Worm (Caenorhabditis elegans) whole organism, L1 larva: ENCODE data around the gene pak-1.

ENCODE experiments used
- blmp-1 ChIP-seq: fragments of 150-350 bp; optimal IDR thresholded peaks from 2 replicates; lab custom pipeline; 2014; ENCODE audit warnings: missing biosample characterization, missing genetic modification characterization
- ceh-82 ChIP-seq, 3 experiments: fragments of 150-350 bp in 1 of 3; sonication (generic microtip) in 2 of 3; optimal IDR thresholded peaks; 2 replicates each; lab custom pipeline; 2014 to 2017; ENCODE audit warnings: missing biosample characterization in 3 of 3, missing genetic modification characterization in 3 of 3
- mdl-1 ChIP-seq, 2 experiments: fragments of 150-350 bp; optimal IDR thresholded peaks; 2 replicates each; lab custom pipeline; 2014 to 2017; ENCODE audit warnings: missing biosample characterization in 2 of 2, missing genetic modification characterization in 2 of 2, inconsistent platforms in 1 of 2
- pqm-1 ChIP-seq: sonication (generic microtip); optimal IDR thresholded peaks from 3 replicates; lab custom pipeline; 2017; ENCODE audit warnings: missing biosample characterization, missing genetic modification characterization
- skn-1 ChIP-seq: fragments of 150-350 bp; optimal IDR thresholded peaks from 2 replicates; lab custom pipeline; 2014; ENCODE audit warnings: missing biosample characterization, missing genetic modification characterization

- TF ChIP-seq mdl-1 (tag; optimal IDR thresholded peaks at IDR 0.05; lab: Kevin White, UChicago): no peak
- no peak for TF ChIP-seq pqm-1 (tag; lab: Kevin White, UChicago)
- TF ChIP-seq blmp-1 (tag; lab: Kevin White, UChicago): no peak
- TF ChIP-seq ceh-82 (tag; optimal IDR thresholded peaks at IDR 0.05; lab: Kevin White, UChicago): no peak
- no peak for TF ChIP-seq skn-1
Observed at ce11 chrX:6084439-6084838, 36.0 kb upstream of the pak-1 start, which contains the start of gene C45B2.2.
